Fruit fly (Drosophila melanogaster) whole organism, embryonic: ENCODE results near the gene CG5715.

Source experiments
- CG10654 ChIP-seq: fragments of 200-800 bp; sonication (Bioruptor generic); optimal IDR thresholded peaks from 2 replicates; lab custom pipeline; 2016; ENCODE audit warnings: missing biosample characterization, missing genetic modification characterization
- CG11085 ChIP-seq: fragments of 200-800 bp; sonication (Bioruptor generic); IDR thresholded peaks from 2 replicates; pipeline ENCODE4 v1.3.6; 2022; ENCODE audit warnings: missing biosample characterization, missing genetic modification characterization
- CG12236 ChIP-seq: fragments of 200-800 bp; sonication (Bioruptor generic); optimal IDR thresholded peaks from 2 replicates; lab custom pipeline; 2016; ENCODE audit warnings: missing biosample characterization, missing genetic modification characterization
- CG13287 ChIP-seq: fragments of 200-800 bp; sonication (Bioruptor generic); IDR thresholded peaks from 2 replicates; pipeline ENCODE4 v1.3.6; 2022; ENCODE audit warnings: missing biosample characterization, missing genetic modification characterization; ENCODE audit not compliant: partially characterized antibody
- CG13624 ChIP-seq: fragments of 200-800 bp; sonication (Bioruptor generic); optimal IDR thresholded peaks from 2 replicates; lab custom pipeline; 2016; ENCODE audit warnings: missing biosample characterization, missing genetic modification characterization
- CG14014 ChIP-seq: fragments of 200-800 bp; sonication (Bioruptor generic); IDR thresholded peaks from 2 replicates; pipeline ENCODE4 v1.3.6; 2022; ENCODE audit warnings: missing biosample characterization, missing genetic modification characterization
- CG15514 ChIP-seq: fragments of 200-800 bp; sonication (Bioruptor generic); optimal IDR thresholded peaks from 3 replicates; lab custom pipeline; 2017; ENCODE audit warnings: missing biosample characterization, missing genetic modification characterization, mild to moderate bottlenecking, moderate library complexity, missing genetic modification reagents
- CG17186 ChIP-seq: fragments of 200-800 bp; sonication (Bioruptor generic); optimal IDR thresholded peaks from 3 replicates; lab custom pipeline; 2017; ENCODE audit warnings: missing biosample characterization, missing genetic modification reagents, missing genetic modification characterization
- CG18764 ChIP-seq: fragments of 200-800 bp; sonication (Bioruptor generic); optimal IDR thresholded peaks from 3 replicates; lab custom pipeline; 2016; ENCODE audit warnings: missing biosample characterization, missing genetic modification characterization
- CG2116 ChIP-seq: fragments of 200-800 bp; sonication (Bioruptor generic); optimal IDR thresholded peaks from 3 replicates; lab custom pipeline; 2018; ENCODE audit warnings: missing biosample characterization, mild to moderate bottlenecking, missing genetic modification characterization
- CG30431 ChIP-seq: fragments of 200-800 bp; sonication (Bioruptor generic); optimal IDR thresholded peaks from 2 replicates; lab custom pipeline; 2017; ENCODE audit warnings: missing biosample characterization, missing genetic modification characterization
- CG34422 ChIP-seq: fragments of 200-800 bp; sonication (Bioruptor generic); IDR thresholded peaks from 3 replicates; pipeline ENCODE4 v1.3.6; 2022; ENCODE audit warnings: missing biosample characterization, missing genetic modification characterization
- CG3838 ChIP-seq: fragments of 200-800 bp; sonication (Bioruptor generic); optimal IDR thresholded peaks from 3 replicates; lab custom pipeline; 2016; ENCODE audit warnings: missing biosample characterization, missing genetic modification characterization
- CG3995 ChIP-seq: fragments of 200-800 bp; sonication (Bioruptor generic); optimal IDR thresholded peaks from 3 replicates; lab custom pipeline; 2016; ENCODE audit warnings: missing biosample characterization, missing genetic modification characterization
- CG4404 ChIP-seq: fragments of 200-800 bp; sonication (Bioruptor generic); IDR thresholded peaks from 2 replicates; pipeline ENCODE4 v1.3.6; 2022; ENCODE audit warnings: missing biosample characterization, missing genetic modification characterization
- CG4617 ChIP-seq: fragments of 200-800 bp; sonication (Bioruptor generic); optimal IDR thresholded peaks from 3 replicates; lab custom pipeline; 2016; ENCODE audit warnings: missing biosample characterization, missing genetic modification characterization, borderline replicate concordance
- CG6272 ChIP-seq: fragments of 200-800 bp; sonication (Bioruptor generic); IDR thresholded peaks from 2 replicates; pipeline ENCODE4 v1.3.6; 2022; ENCODE audit warnings: missing biosample characterization, missing genetic modification characterization
- CG7786 ChIP-seq: fragments of 200-800 bp; sonication (Bioruptor generic); optimal IDR thresholded peaks from 2 replicates; lab custom pipeline; 2016; ENCODE audit warnings: missing biosample characterization, missing genetic modification characterization
- CG8281 ChIP-seq: fragments of 200-800 bp; sonication (Bioruptor generic); optimal IDR thresholded peaks from 2 replicates; lab custom pipeline; 2018; ENCODE audit warnings: missing biosample characterization, mild to moderate bottlenecking, missing genetic modification characterization, moderate library complexity
- CG9437 ChIP-seq: fragments of 200-800 bp; sonication (Bioruptor generic); optimal IDR thresholded peaks from 2 replicates; lab custom pipeline; 2018; ENCODE audit warnings: missing biosample characterization, mild to moderate bottlenecking, missing genetic modification characterization
- CHES-1-like ChIP-seq: fragments of 200-800 bp; sonication (Bioruptor generic); optimal IDR thresholded peaks from 2 replicates; lab custom pipeline; 2016; ENCODE audit warnings: missing biosample characterization, missing genetic modification characterization
- CkIIα-i1 ChIP-seq: fragments of 200-800 bp; sonication (Bioruptor generic); IDR thresholded peaks from 2 replicates; pipeline ENCODE4 v1.3.6; 2022; ENCODE audit warnings: missing biosample characterization, missing genetic modification characterization
- Dek ChIP-seq: fragments of 200-800 bp; sonication (Bioruptor generic); optimal IDR thresholded peaks from 3 replicates; lab custom pipeline; 2019; ENCODE audit warnings: missing biosample characterization, mild to moderate bottlenecking, missing genetic modification characterization, moderate library complexity
- Doc3 ChIP-seq: fragments of 200-800 bp; sonication (Bioruptor generic); IDR thresholded peaks from 3 replicates; pipeline ENCODE4 v1.3.6; 2022; ENCODE audit warnings: missing biosample characterization, missing genetic modification characterization; ENCODE audit not compliant: partially characterized antibody
- Fer1 ChIP-seq: fragments of 200-800 bp; sonication (Bioruptor generic); optimal IDR thresholded peaks from 2 replicates; lab custom pipeline; 2017; ENCODE audit warnings: missing biosample characterization, mild to moderate bottlenecking, missing genetic modification characterization
- HLH4C ChIP-seq: fragments of 200-800 bp; sonication (Bioruptor generic); IDR thresholded peaks from 3 replicates; pipeline ENCODE4 v1.3.6; 2022; ENCODE audit warnings: missing biosample characterization, missing genetic modification characterization; ENCODE audit not compliant: partially characterized antibody
- Kr ChIP-seq: fragments of 200-800 bp; sonication (Bioruptor generic); optimal IDR thresholded peaks from 2 replicates; lab custom pipeline; 2017; ENCODE audit warnings: missing biosample characterization, mild to moderate bottlenecking, missing genetic modification characterization
- NC2α ChIP-seq: fragments of 200-800 bp; sonication (Bioruptor generic); optimal IDR thresholded peaks from 2 replicates; lab custom pipeline; 2016; ENCODE audit warnings: missing biosample characterization, missing genetic modification characterization
- Oli ChIP-seq: fragments of 200-800 bp; sonication (Bioruptor generic); optimal IDR thresholded peaks from 2 replicates; lab custom pipeline; 2018; ENCODE audit warnings: missing biosample characterization, mild to moderate bottlenecking, missing genetic modification characterization, moderate library complexity
- Ravus ChIP-seq: fragments of 200-800 bp; sonication (Bioruptor generic); IDR thresholded peaks from 2 replicates; pipeline ENCODE4 v1.3.6; 2022; ENCODE audit warnings: missing biosample characterization, missing genetic modification characterization
- Vsx1 ChIP-seq: fragments of 200-800 bp; sonication (Bioruptor generic); optimal IDR thresholded peaks from 2 replicates; lab custom pipeline; 2017; ENCODE audit warnings: missing biosample characterization, mild to moderate bottlenecking, missing genetic modification characterization, missing genetic modification reagents
- al ChIP-seq: fragments of 200-800 bp; sonication (Bioruptor generic); IDR thresholded peaks from 2 replicates; pipeline ENCODE4 v1.3.6; 2022; ENCODE audit warnings: missing biosample characterization, missing genetic modification characterization
- ato ChIP-seq: fragments of 200-800 bp; sonication (Bioruptor generic); IDR thresholded peaks from 2 replicates; pipeline ENCODE4 v1.3.6; 2022; ENCODE audit warnings: missing biosample characterization, missing genetic modification characterization; ENCODE audit not compliant: partially characterized antibody
- ci ChIP-seq: fragments of 200-800 bp; sonication (Bioruptor generic); IDR thresholded peaks from 3 replicates; pipeline ENCODE4 v1.3.6; 2022; ENCODE audit warnings: missing biosample characterization, missing genetic modification characterization
- corto ChIP-seq: fragments of 200-800 bp; sonication (Bioruptor generic); optimal IDR thresholded peaks from 2 replicates; lab custom pipeline; 2016; ENCODE audit warnings: missing biosample characterization, mild to moderate bottlenecking, missing genetic modification characterization, moderate library complexity
- dimm ChIP-seq: fragments of 200-800 bp; sonication (Bioruptor generic); IDR thresholded peaks from 2 replicates; pipeline ENCODE4 v1.3.6; 2022; ENCODE audit warnings: missing biosample characterization, missing genetic modification characterization
- ems ChIP-seq: fragments of 200-800 bp; sonication (Bioruptor generic); optimal IDR thresholded peaks from 3 replicates; lab custom pipeline; 2016; ENCODE audit warnings: missing biosample characterization, missing genetic modification characterization
- gcm ChIP-seq: fragments of 200-800 bp; sonication (Bioruptor generic); optimal IDR thresholded peaks from 2 replicates; lab custom pipeline; 2019; ENCODE audit warnings: missing biosample characterization, mild to moderate bottlenecking, missing genetic modification characterization, moderate library complexity
- lola ChIP-seq, 3 experiments: fragments of >200 bp in 2 of 3; fragments of 200-800 bp in 1 of 3; sonication (Bioruptor generic) in 1 of 3; optimal IDR thresholded peaks; 2 replicates each; lab custom pipeline; 2017 to 2019; ENCODE audit warnings: missing biosample characterization in 3 of 3, missing genetic modification characterization in 3 of 3, mild to moderate bottlenecking in 1 of 3, moderate library complexity in 1 of 3
- luna ChIP-seq: fragments of 200-800 bp; sonication (Bioruptor generic); optimal IDR thresholded peaks from 2 replicates; lab custom pipeline; 2016; ENCODE audit warnings: missing biosample characterization, missing genetic modification characterization
- nmo ChIP-seq: fragments of 200-800 bp; sonication (Bioruptor generic); optimal IDR thresholded peaks from 2 replicates; lab custom pipeline; 2018; ENCODE audit warnings: missing biosample characterization, mild to moderate bottlenecking, missing genetic modification characterization, moderate library complexity
- pnt ChIP-seq: fragments of 200-800 bp; sonication (Bioruptor generic); optimal IDR thresholded peaks from 3 replicates; lab custom pipeline; 2016; ENCODE audit warnings: missing biosample characterization, missing genetic modification characterization
- pros ChIP-seq: fragments of 200-800 bp; sonication (Bioruptor generic); optimal IDR thresholded peaks from 3 replicates; lab custom pipeline; 2019; ENCODE audit warnings: missing biosample characterization, mild to moderate bottlenecking, missing genetic modification characterization, moderate library complexity
- so ChIP-seq: fragments of 200-800 bp; sonication (Bioruptor generic); IDR thresholded peaks from 3 replicates; pipeline ENCODE4 v1.3.6; 2022; ENCODE audit warnings: missing biosample characterization, missing genetic modification characterization
- sqz ChIP-seq: fragments of 200-800 bp; sonication (Bioruptor generic); optimal IDR thresholded peaks from 3 replicates; lab custom pipeline; 2018; ENCODE audit warnings: missing biosample characterization, mild to moderate bottlenecking, missing genetic modification characterization
- vfl ChIP-seq: fragments of 200-800 bp; sonication (Bioruptor generic); optimal IDR thresholded peaks from 2 replicates; lab custom pipeline; 2016; ENCODE audit warnings: missing biosample characterization, missing genetic modification characterization
- wor ChIP-seq: fragments of 200-800 bp; sonication (Bioruptor generic); IDR thresholded peaks from 2 replicates; pipeline ENCODE4 v1.3.6; 2022; ENCODE audit warnings: missing biosample characterization, missing genetic modification characterization
- zen ChIP-seq: fragments of 200-800 bp; sonication (Bioruptor generic); optimal IDR thresholded peaks from 3 replicates; lab custom pipeline; 2018; ENCODE audit warnings: missing biosample characterization, mild to moderate bottlenecking, missing genetic modification characterization, moderate library complexity

Gene CG5715

DNA sequence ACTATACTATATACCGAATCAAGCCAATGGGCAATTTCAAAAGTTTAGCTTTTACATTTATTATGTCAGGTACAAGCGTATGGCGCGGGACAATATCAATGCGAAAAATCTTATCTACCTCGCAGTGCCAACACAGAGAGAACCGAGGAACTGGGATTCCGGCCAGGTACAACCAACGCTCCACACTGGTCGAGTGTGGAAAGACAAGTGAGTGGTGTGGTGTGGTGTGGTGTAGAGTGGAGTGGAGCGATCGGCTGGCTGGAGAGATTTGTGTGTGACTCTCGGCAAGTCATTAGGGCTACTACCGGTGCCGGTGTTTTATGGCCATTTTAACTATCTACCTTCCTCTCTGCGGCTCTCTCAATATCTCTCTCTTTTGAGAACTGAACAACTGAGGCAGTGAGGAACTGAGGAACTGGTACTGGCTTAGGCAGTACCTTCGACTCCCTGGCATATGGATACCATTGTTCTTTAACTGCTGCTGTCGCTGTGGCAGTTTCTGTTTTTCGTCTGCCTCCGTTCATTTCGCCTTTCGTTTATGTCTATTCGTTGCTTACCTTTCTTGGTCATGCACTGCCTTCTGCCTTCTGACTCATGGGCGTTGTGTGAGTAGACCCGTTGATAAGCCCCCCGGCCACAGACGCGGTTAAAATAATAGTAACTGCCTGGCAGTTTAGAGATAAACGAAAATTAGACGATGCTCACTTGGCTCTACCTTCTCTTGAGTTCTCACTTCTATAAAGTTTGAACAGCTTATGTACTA lies 34.7 kb downstream of the CG5715 start (continued):
- TF ChIP-seq CG13624 (GFP tag; lab: Kevin White, UChicago) (peak; percentile 89), CG13287 (0 out of 2 replicates have a peak, but pooled peaks have one; percentile 13), CG17186 (peak; percentile 58), luna (peak; percentile 74), zen (tag; lab: Kevin White, UChicago) (peak; percentile 77), CG4404 (GFP tag; lab: Robert Waterston, UW) (peak; percentile 84), pnt (GFP tag; lab: Kevin White, UChicago) (peak; percentile 87), so (GFP tag; lab: Robert Waterston, UW) (peak; percentile 85; the same call in 2 of the 3 replicates), CG30431 (GFP tag; lab: Kevin White, UChicago) (peak; percentile 85), dimm (peak; percentile 74), CG10654 (GFP tag; lab: Kevin White, UChicago) (peak; percentile 81), lola (GFP tag; optimal IDR thresholded peaks at IDR 0.05; lab: Kevin White, UChicago) (peak in 1 of 3 experiments; percentile 83), Doc3 (GFP tag; lab: Robert Waterston, UW) (no peak), CG14014 (GFP tag; lab: Robert Waterston, UW) (peak; percentile 88), corto (GFP tag; lab: Kevin White, UChicago) (peak; percentile 91), CG9437 (GFP tag; lab: Kevin White, UChicago) (peak; percentile 71), Ravus (GFP tag; lab: Robert Waterston, UW) (peak; percentile 68), CG34422 (peak; percentile 85), Vsx1 (GFP tag; lab: Kevin White, UChicago) (peak; percentile 85), ato (no peak), sqz (GFP tag; lab: Kevin White, UChicago) (peak; percentile 28), CG15514 (peak; percentile 97), vfl (GFP tag; lab: Kevin White, UChicago) (peak; percentile 87), Kr (GFP tag; lab: Kevin White, UChicago) (peak; percentile 53), CG2116 (GFP tag; lab: Kevin White, UChicago) (peak; percentile 57), Oli (tag; lab: Kevin White, UChicago) (peak; percentile 91), CG11085 (GFP tag; lab: Robert Waterston, UW) (peak; percentile 77), gcm (peak; percentile 77), CG3995 (peak; percentile 69), Fer1 (GFP tag; lab: Kevin White, UChicago) (peak; percentile 89), al (GFP tag; lab: Robert Waterston, UW) (peak; percentile 85), Dek (tag; lab: Kevin White, UChicago) (peak; percentile 92), CG3838 (GFP tag; lab: Kevin White, UChicago) (peak; percentile 72), nmo (GFP tag; lab: Kevin White, UChicago) (peak; percentile 89), CG12236 (peak; percentile 75), CHES-1-like (peak; percentile 89), CG7786 (peak; percentile 95), NC2α (GFP tag; lab: Kevin White, UChicago) (peak; percentile 63), HLH4C (GFP tag; lab: Robert Waterston, UW) (no peak), CG18764 (GFP tag; lab: Kevin White, UChicago) (peak; percentile 82), CG4617 (GFP tag; lab: Kevin White, UChicago) (peak; percentile 58), ems (GFP tag; lab: Kevin White, UChicago) (peak; percentile 88), wor (GFP tag; lab: Robert Waterston, UW) (peak; percentile 62), ci (peak; percentile 94), CkIIα-i1 (GFP tag; lab: Robert Waterston, UW) (no peak), CG8281 (tag; lab: Kevin White, UChicago) (peak; percentile 99), CG6272 (GFP tag; lab: Robert Waterston, UW) (peak; percentile 54), pros (GFP tag; lab: Kevin White, UChicago) (peak; percentile 53)
